Fruit fly (Drosophila melanogaster) whole organism, prepupa: ENCODE data around the gene CG42818.
A peak's percentile ranks its signal among the peaks of the same experiment; 100 is the strongest.

Experiments used
- Blimp-1 ChIP-seq: fragments of 200-800 bp; sonication (Bioruptor generic); optimal IDR thresholded peaks from 3 replicates; lab custom pipeline; 2017; ENCODE audit warnings: missing biosample characterization, missing genetic modification characterization, mild to moderate bottlenecking, moderate library complexity, missing genetic modification reagents
- CG10631 ChIP-seq: fragments of 200-800 bp; sonication (Bioruptor generic); optimal IDR thresholded peaks from 2 replicates; lab custom pipeline; 2016; ENCODE audit warnings: missing biosample characterization, missing genetic modification characterization
- CG10669 ChIP-seq: fragments of 200-800 bp; sonication (Bioruptor generic); optimal IDR thresholded peaks from 3 replicates; lab custom pipeline; 2018; ENCODE audit warnings: missing biosample characterization, mild to moderate bottlenecking, missing genetic modification characterization, moderate library complexity
- CG11294 ChIP-seq: fragments of 200-800 bp; sonication (Bioruptor generic); IDR thresholded peaks from 2 replicates; pipeline ENCODE4 v1.3.6; 2022; ENCODE audit warnings: missing biosample characterization, missing genetic modification characterization
- CG11762 ChIP-seq: fragments of 200-800 bp; sonication (Bioruptor generic); optimal IDR thresholded peaks from 3 replicates; lab custom pipeline; 2016; ENCODE audit warnings: missing biosample characterization, missing genetic modification characterization; ENCODE audit not compliant: insufficient read depth
- CG15336 ChIP-seq: fragments of 200-800 bp; sonication (Bioruptor generic); IDR thresholded peaks from 2 replicates; pipeline ENCODE4 v1.3.6; 2022; ENCODE audit warnings: missing biosample characterization, missing genetic modification characterization
- CG1621 ChIP-seq: fragments of 200-800 bp; sonication (Bioruptor generic); optimal IDR thresholded peaks from 3 replicates; lab custom pipeline; 2018; ENCODE audit warnings: missing biosample characterization, mild to moderate bottlenecking, missing genetic modification characterization
- CG16779 ChIP-seq: fragments of 200-800 bp; sonication (Bioruptor generic); optimal IDR thresholded peaks from 3 replicates; lab custom pipeline; 2017; ENCODE audit warnings: missing biosample characterization, mild to moderate bottlenecking, missing genetic modification characterization
- CG3032 ChIP-seq: fragments of 200-800 bp; optimal IDR thresholded peaks from 2 replicates; lab custom pipeline; 2019; ENCODE audit warnings: missing biosample characterization, mild to moderate bottlenecking, missing genetic modification characterization, moderate library complexity
- CG31627 ChIP-seq: fragments of 200-800 bp; sonication (Bioruptor generic); optimal IDR thresholded peaks from 3 replicates; lab custom pipeline; 2016; ENCODE audit warnings: missing biosample characterization, missing genetic modification characterization
- CG34406 ChIP-seq: fragments of 200-800 bp; sonication (Bioruptor generic); optimal IDR thresholded peaks from 3 replicates; lab custom pipeline; 2016; ENCODE audit warnings: missing biosample characterization, missing genetic modification characterization
- CG6276 ChIP-seq: fragments of 200-800 bp; sonication (Bioruptor generic); optimal IDR thresholded peaks from 2 replicates; lab custom pipeline; 2017; ENCODE audit warnings: missing biosample characterization, mild to moderate bottlenecking, missing genetic modification characterization
- CG6808 ChIP-seq: fragments of 200-800 bp; sonication (Bioruptor generic); optimal IDR thresholded peaks from 3 replicates; lab custom pipeline; 2017; ENCODE audit warnings: missing biosample characterization, missing genetic modification characterization, mild to moderate bottlenecking, moderate library complexity, missing genetic modification reagents
- CG6854 ChIP-seq: fragments of 200-800 bp; sonication (Bioruptor generic); optimal IDR thresholded peaks from 2 replicates; lab custom pipeline; 2017; ENCODE audit warnings: missing biosample characterization, mild to moderate bottlenecking, missing genetic modification characterization
- CG8119 ChIP-seq: fragments of 200-800 bp; sonication (Bioruptor generic); IDR thresholded peaks from 3 replicates; pipeline ENCODE4 v1.3.6; 2022; ENCODE audit warnings: missing biosample characterization, missing genetic modification characterization
- CG8319 ChIP-seq: fragments of 200-800 bp; sonication (Bioruptor generic); optimal IDR thresholded peaks from 3 replicates; lab custom pipeline; 2016; ENCODE audit warnings: missing biosample characterization, missing genetic modification characterization
- CG9139 ChIP-seq: fragments of 200-800 bp; sonication (Bioruptor generic); optimal IDR thresholded peaks from 3 replicates; lab custom pipeline; 2017; ENCODE audit warnings: missing biosample characterization, mild to moderate bottlenecking, missing genetic modification characterization
- Eip78C ChIP-seq: fragments of 200-800 bp; sonication (Bioruptor generic); peaks from one replicate; lab custom pipeline; 2016; ENCODE audit warnings: missing biosample characterization, missing genetic modification characterization
- Eip93F ChIP-seq: fragments of 200-800 bp; sonication (Bioruptor generic); optimal IDR thresholded peaks from 2 replicates; lab custom pipeline; 2016; ENCODE audit warnings: missing biosample characterization, mild to moderate bottlenecking, missing genetic modification characterization
- Ets96B ChIP-seq: fragments of 200-800 bp; optimal IDR thresholded peaks from 2 replicates; lab custom pipeline; 2019; ENCODE audit warnings: missing biosample characterization, mild to moderate bottlenecking, missing genetic modification characterization, moderate library complexity
- Gug ChIP-seq: fragments of 200-800 bp; sonication (Bioruptor generic); IDR thresholded peaks from 2 replicates; pipeline ENCODE4 v1.3.6; 2022; ENCODE audit warnings: missing biosample characterization, missing genetic modification characterization
- Hr38 ChIP-seq: sonication (Bioruptor generic); optimal IDR thresholded peaks from 2 replicates; lab custom pipeline; 2016; ENCODE audit warnings: missing biosample characterization, missing genetic modification characterization
- Hr39 ChIP-seq: fragments of 200-800 bp; sonication (Bioruptor generic); optimal IDR thresholded peaks from 2 replicates; lab custom pipeline; 2016; ENCODE audit warnings: missing biosample characterization, missing genetic modification characterization
- Lpt ChIP-seq: fragments of 200-800 bp; sonication (Bioruptor generic); optimal IDR thresholded peaks from 3 replicates; lab custom pipeline; 2016; ENCODE audit warnings: missing biosample characterization, missing genetic modification characterization
- Met ChIP-seq: fragments of 200-800 bp; sonication (Bioruptor generic); optimal IDR thresholded peaks from 3 replicates; lab custom pipeline; 2016; ENCODE audit warnings: missing biosample characterization, missing genetic modification characterization
- OdsH ChIP-seq: fragments of 200-800 bp; sonication (Bioruptor generic); optimal IDR thresholded peaks from 3 replicates; lab custom pipeline; 2016; ENCODE audit warnings: missing biosample characterization, missing genetic modification characterization
- Sox14 ChIP-seq: fragments of 200-800 bp; sonication (Bioruptor generic); optimal IDR thresholded peaks from 3 replicates; lab custom pipeline; 2016; ENCODE audit warnings: missing biosample characterization, missing genetic modification characterization
- acj6 ChIP-seq: fragments of 200-800 bp; sonication (Bioruptor generic); optimal IDR thresholded peaks from 3 replicates; lab custom pipeline; 2016; ENCODE audit warnings: missing biosample characterization, missing genetic modification characterization
- cyc ChIP-seq: fragments of 200-800 bp; sonication (Bioruptor generic); optimal IDR thresholded peaks from 3 replicates; lab custom pipeline; 2016; ENCODE audit warnings: missing biosample characterization, missing genetic modification characterization
- dsx ChIP-seq: fragments of 200-800 bp; optimal IDR thresholded peaks from 3 replicates; lab custom pipeline; 2019; ENCODE audit warnings: missing biosample characterization, mild to moderate bottlenecking, missing genetic modification characterization, moderate library complexity; ENCODE audit not compliant: poor library complexity, severe bottlenecking
- esn ChIP-seq: fragments of 200-800 bp; sonication (Bioruptor generic); optimal IDR thresholded peaks from 2 replicates; lab custom pipeline; 2016; ENCODE audit warnings: missing biosample characterization, mild to moderate bottlenecking, missing genetic modification characterization, moderate library complexity
- fkh ChIP-seq: fragments of 200-800 bp; sonication (Bioruptor generic); optimal IDR thresholded peaks from 3 replicates; lab custom pipeline; 2017; ENCODE audit warnings: missing biosample characterization, mild to moderate bottlenecking, missing genetic modification characterization, moderate library complexity
- net ChIP-seq: fragments of 200-800 bp; sonication (Bioruptor generic); optimal IDR thresholded peaks from 3 replicates; lab custom pipeline; 2016; ENCODE audit warnings: missing biosample characterization, missing genetic modification characterization
- salr ChIP-seq, 2 experiments: fragments of 200-800 bp; sonication (Bioruptor generic); optimal IDR thresholded peaks; 3 replicates each; lab custom pipeline; 2016 to 2018; ENCODE audit warnings: missing biosample characterization in 2 of 2, missing genetic modification characterization in 2 of 2, mild to moderate bottlenecking in 1 of 2
- svp ChIP-seq: fragments of 200-800 bp; sonication (Bioruptor generic); peaks from one replicate; lab custom pipeline; 2016; ENCODE audit warnings: missing biosample characterization, missing genetic modification characterization

Gene CG42818

dm6 chr2L:16275809-16276178 lies 34.1 kb downstream of the CG42818 start (continued):
- TF ChIP-seq salr (GFP tag; optimal IDR thresholded peaks at IDR 0.05; lab: Kevin White, UChicago) (peak in 1 of 2 experiments; percentile 2), acj6 (peak; percentile 40), Lpt (peak; percentile 39), CG10669 (GFP tag; lab: Kevin White, UChicago) (peak; percentile 43), Eip93F (no peak), Blimp-1 (GFP tag; lab: Kevin White, UChicago) (no peak), CG6276 (peak; percentile 77), Gug (peak; percentile 51; the same call in 1 of the 2 replicates), net (GFP tag; lab: Kevin White, UChicago) (peak; percentile 32), OdsH (GFP tag; lab: Kevin White, UChicago) (peak; percentile 57), CG11762 (GFP tag; lab: Kevin White, UChicago) (peak; percentile 14), CG10631 (GFP tag; lab: Kevin White, UChicago) (peak; percentile 50), Hr39 (peak; percentile 8), CG6808 (GFP tag; lab: Kevin White, UChicago) (peak; percentile 18), dsx (GFP tag; lab: Kevin White, UChicago) (peak; percentile 31), esn (GFP tag; lab: Kevin White, UChicago) (peak; percentile 53)

- TF ChIP-seq svp (GFP tag; lab: Kevin White, UChicago) (no peak), CG6808 (GFP tag; lab: Kevin White, UChicago) (no peak), fkh (GFP tag; lab: Kevin White, UChicago) (peak; percentile 38), Met (GFP tag; lab: Kevin White, UChicago) (no peak), dsx (GFP tag; lab: Kevin White, UChicago) (peak; percentile 70), CG11294 (no peak)
These were observed 35.1 kb downstream of the CG42818 start for dm6 chr2L:16276820-16277219.

- no peak for TF ChIP-seq CG34406 (GFP tag; lab: Kevin White, UChicago)
- no peak for TF ChIP-seq CG3032
- no peak for TF ChIP-seq CG1621 (tag; lab: Kevin White, UChicago)
- TF ChIP-seq CG10669 (GFP tag; lab: Kevin White, UChicago): no peak
- TF ChIP-seq cyc (GFP tag; lab: Kevin White, UChicago): no peak
- TF ChIP-seq CG31627: no peak
- TF ChIP-seq Ets96B (tag; lab: Kevin White, UChicago): no peak
- no peak for TF ChIP-seq CG8319
- TF ChIP-seq CG15336 (GFP tag; lab: Robert Waterston, UW): no peak
- no peak for TF ChIP-seq Hr38
- no peak for TF ChIP-seq CG16779 (tag; lab: Kevin White, UChicago)
- TF ChIP-seq Sox14 (GFP tag; lab: Kevin White, UChicago): no peak
- no peak for TF ChIP-seq CG8119 (GFP tag; lab: Robert Waterston, UW)
- TF ChIP-seq CG9139: no peak
- TF ChIP-seq dsx (GFP tag; lab: Kevin White, UChicago): no peak
- TF ChIP-seq net (GFP tag; lab: Kevin White, UChicago): no peak
These were observed 36.2 kb downstream of the CG42818 start for dm6 chr2L:16277922-16278321.

dm6 chr2L:16278842-16279241 lies 37.1 kb downstream of the CG42818 start:
- TF ChIP-seq Eip78C (GFP tag; lab: Kevin White, UChicago) (peak; percentile 45), CG8119 (GFP tag; lab: Robert Waterston, UW) (no peak), CG6276 (no peak), CG6854 (no peak)
- TF ChIP-seq, all 60 proteins: peak for 1
